Worm (Caenorhabditis elegans) whole organism, mixed stage, embryonic: ENCODE data around the gene ckb-1.

ENCODE experiments used
- bed-3 ChIP-seq: fragments of 200-800 bp; sonication (Bioruptor generic); optimal IDR thresholded peaks from 3 replicates; lab custom pipeline; 2018; ENCODE audit warnings: mild to moderate bottlenecking, missing genetic modification characterization, moderate library complexity, missing compliant biosample characterization
- ces-1 ChIP-seq: fragments of 150-350 bp; optimal IDR thresholded peaks from 2 replicates; lab custom pipeline; 2014; ENCODE audit warnings: missing biosample characterization, missing genetic modification reagents, missing genetic modification characterization
- cnd-1 ChIP-seq: fragments of 200-800 bp; sonication (Bioruptor generic); optimal IDR thresholded peaks from 2 replicates; lab custom pipeline; 2018; ENCODE audit warnings: mild to moderate bottlenecking, missing genetic modification characterization, missing compliant biosample characterization
- elt-1 ChIP-seq: sonication (generic microtip); optimal IDR thresholded peaks from 2 replicates; lab custom pipeline; 2017; ENCODE audit warnings: missing genetic modification characterization, mild to moderate bottlenecking, missing compliant biosample characterization, antibody characterized with exemption, moderate library complexity, borderline replicate concordance; ENCODE audit not compliant: insufficient read depth
- elt-3 ChIP-seq: fragments of 150-350 bp; optimal IDR thresholded peaks from 2 replicates; lab custom pipeline; 2014; ENCODE audit warnings: missing biosample characterization, missing genetic modification characterization
- lin-13 ChIP-seq: fragments of 150-350 bp; optimal IDR thresholded peaks from 2 replicates; lab custom pipeline; 2014; ENCODE audit warnings: missing biosample characterization, missing genetic modification characterization
- nhr-237 ChIP-seq: fragments of 150-350 bp; optimal IDR thresholded peaks from 2 replicates; lab custom pipeline; 2014; ENCODE audit warnings: missing biosample characterization, missing genetic modification characterization
- pha-4 ChIP-seq: fragments of 150-350 bp; optimal IDR thresholded peaks from 2 replicates; lab custom pipeline; 2018; ENCODE audit warnings: missing biosample characterization, missing genetic modification reagents, missing genetic modification characterization
- unc-62 ChIP-seq: fragments of 150-350 bp; optimal IDR thresholded peaks from 2 replicates; lab custom pipeline; 2014; ENCODE audit warnings: missing biosample characterization, missing genetic modification reagents, missing genetic modification characterization
- ztf-11 ChIP-seq: fragments of 150-350 bp; optimal IDR thresholded peaks from 2 replicates; lab custom pipeline; 2014; ENCODE audit warnings: missing biosample characterization, missing genetic modification characterization

DNA sequence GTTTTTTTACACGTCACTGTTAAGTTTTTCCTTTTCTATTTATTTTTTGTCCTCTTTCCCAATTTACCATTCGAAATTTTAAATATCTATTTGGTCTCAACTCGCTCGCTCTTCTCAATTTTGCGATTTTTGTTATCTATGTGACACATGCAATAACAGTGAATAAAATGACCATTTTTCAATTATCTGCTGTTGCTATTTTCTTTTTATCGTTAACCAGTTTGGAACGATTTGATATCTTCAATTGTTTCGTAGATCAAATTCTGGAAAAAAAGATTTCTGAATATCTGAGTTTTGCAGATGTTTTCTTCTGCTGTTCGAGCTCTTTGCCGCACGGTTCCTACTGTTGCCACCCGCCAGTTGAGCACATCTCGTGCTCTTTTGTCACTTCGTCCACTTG, 42.1 kb downstream of the ckb-1 start, which contains the start of gene prdx-3:
- TF ChIP-seq ces-1 (GFP tag; lab: Kevin White, UChicago) (no peak), pha-4 (tag; lab: Kevin White, UChicago) (no peak), cnd-1 (no peak), nhr-237 (tag; lab: Kevin White, UChicago) (no peak), elt-3 (tag; lab: Kevin White, UChicago) (no peak), lin-13 (tag; lab: Kevin White, UChicago) (no peak), unc-62 (no peak), ztf-11 (tag; lab: Kevin White, UChicago) (no peak), elt-1 (no peak), bed-3 (no peak)
